Worm (Caenorhabditis elegans) whole organism, early embryonic: ENCODE measurements around the gene bath-15.

Source experiments
- B0310.2 ChIP-seq: sonication (generic microtip); optimal IDR thresholded peaks from 2 replicates; lab custom pipeline; 2016; ENCODE audit warnings: mild to moderate bottlenecking, missing genetic modification characterization, missing compliant biosample characterization
- F13C5.2 ChIP-seq: sonication (generic microtip); optimal IDR thresholded peaks from 2 replicates; lab custom pipeline; 2017; ENCODE audit warnings: mild to moderate bottlenecking, missing genetic modification characterization, inconsistent platforms, missing compliant biosample characterization
- aly-1 ChIP-seq: sonication (generic microtip); optimal IDR thresholded peaks from 2 replicates; lab custom pipeline; 2016; ENCODE audit warnings: missing genetic modification characterization, missing compliant biosample characterization
- ama-1 ChIP-seq: fragments of 150-350 bp; optimal IDR thresholded peaks from 2 replicates; lab custom pipeline; 2014
- ceh-13 ChIP-seq: fragments of 200-800 bp; sonication (Bioruptor generic); optimal IDR thresholded peaks from 2 replicates; lab custom pipeline; 2018; ENCODE audit warnings: mild to moderate bottlenecking, missing genetic modification characterization, missing compliant biosample characterization
- ceh-36 ChIP-seq: sonication (generic microtip); optimal IDR thresholded peaks from 2 replicates; lab custom pipeline; 2016; ENCODE audit warnings: missing genetic modification characterization, inconsistent platforms, missing compliant biosample characterization
- ets-7 ChIP-seq: sonication (generic microtip); optimal IDR thresholded peaks from 2 replicates; lab custom pipeline; 2016; ENCODE audit warnings: missing genotype, missing genetic modification characterization, missing compliant biosample characterization
- flt-1 ChIP-seq: fragments of 200-800 bp; sonication (Bioruptor generic); IDR thresholded peaks from 2 replicates; pipeline ENCODE4 v1.3.6; 2022; ENCODE audit warnings: missing genetic modification characterization, missing compliant biosample characterization
- hmbx-1 ChIP-seq: sonication (generic microtip); optimal IDR thresholded peaks from 2 replicates; lab custom pipeline; 2016; ENCODE audit warnings: mild to moderate bottlenecking, missing genetic modification characterization, missing compliant biosample characterization
- hmg-4 ChIP-seq: fragments of 200-800 bp; sonication (Bioruptor generic); optimal IDR thresholded peaks from 2 replicates; lab custom pipeline; 2018; ENCODE audit warnings: mild to moderate bottlenecking, missing genetic modification characterization, missing compliant biosample characterization
- hnd-1 ChIP-seq: sonication (generic microtip); optimal IDR thresholded peaks from 2 replicates; lab custom pipeline; 2016; ENCODE audit warnings: missing genetic modification characterization, missing compliant biosample characterization
- pes-1 ChIP-seq: fragments of 200-800 bp; sonication (Bioruptor generic); IDR thresholded peaks from 2 replicates; pipeline ENCODE4 v1.3.6; 2022; ENCODE audit warnings: missing genetic modification reagents, missing genetic modification characterization, missing compliant biosample characterization
- scrt-1 ChIP-seq: fragments of 200-800 bp; sonication (Bioruptor generic); IDR thresholded peaks from 2 replicates; pipeline ENCODE4 v1.3.6; 2022; ENCODE audit warnings: missing genetic modification characterization, missing compliant biosample characterization
- sea-1 ChIP-seq: fragments of 200-800 bp; sonication (Bioruptor generic); conservative IDR thresholded peaks from 2 replicates; pipeline ENCODE4 v1.3.6; 2022; ENCODE audit warnings: missing genetic modification characterization, missing compliant biosample characterization
- tbx-11 ChIP-seq: fragments of 200-800 bp; sonication (Bioruptor generic); IDR thresholded peaks from 2 replicates; pipeline ENCODE4 v1.3.6; 2022; ENCODE audit warnings: missing genetic modification characterization, missing compliant biosample characterization
- tbx-37 ChIP-seq: fragments of 200-800 bp; sonication (Bioruptor generic); conservative IDR thresholded peaks from 2 replicates; pipeline ENCODE4 v1.3.6; 2022; ENCODE audit warnings: missing genetic modification reagents, missing genetic modification characterization, missing compliant biosample characterization
- tra-4 ChIP-seq: sonication (generic microtip); optimal IDR thresholded peaks from 2 replicates; lab custom pipeline; 2017; ENCODE audit warnings: missing genetic modification characterization, missing compliant biosample characterization

The bath-15 gene

DNA sequence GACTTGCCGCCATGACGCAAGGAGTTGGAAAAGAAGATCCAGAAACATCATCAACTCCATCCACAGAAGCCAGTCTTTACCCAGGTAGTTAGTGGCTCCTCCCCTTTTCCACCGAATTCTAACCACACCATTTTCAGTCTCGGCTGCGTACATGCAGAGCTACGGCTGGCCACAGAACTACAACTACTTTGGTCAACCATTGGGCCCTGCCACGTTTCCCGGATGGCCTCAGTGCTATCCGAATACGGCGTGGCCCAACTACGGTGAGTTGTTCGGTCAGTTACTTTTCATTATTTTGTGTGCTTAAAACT lies 39.2 kb upstream of the bath-15 start:
- TF ChIP-seq sea-1 (GFP tag; lab: Robert Waterston, UW) (no peak), ceh-36 (tag; lab: Kevin White, UChicago) (no peak), tbx-37 (GFP tag; lab: Robert Waterston, UW) (no peak), hmbx-1 (tag; lab: Kevin White, UChicago) (no peak), aly-1 (tag; lab: Kevin White, UChicago) (no peak), tra-4 (no peak), hmg-4 (GFP tag; lab: Kevin White, UChicago) (no peak), B0310.2 (no peak), scrt-1 (GFP tag; lab: Robert Waterston, UW) (no peak), ceh-13 (no peak), ama-1 (no peak), F13C5.2 (no peak), pes-1 (GFP tag; lab: Robert Waterston, UW) (no peak)

ce11 chrIII:7814159-7815055 lies 38.6 kb upstream of the bath-15 start, which contains the start of gene egl-5:
Gene egl-5, plus strand, starts transcription at chrIII:7814374.
- no peak for TF ChIP-seq flt-1
- TF ChIP-seq hnd-1 (tag; lab: Kevin White, UChicago) = no peak
- TF ChIP-seq ama-1 = no peak
- TF ChIP-seq hmbx-1 (tag; lab: Kevin White, UChicago) = no peak
- TF ChIP-seq ceh-36 (tag; lab: Kevin White, UChicago) = no peak
- no peak for TF ChIP-seq F13C5.2
- TF ChIP-seq B0310.2 = no peak
- TF ChIP-seq sea-1 (GFP tag; lab: Robert Waterston, UW) = no peak
- TF ChIP-seq tra-4 = no peak
- no peak for TF ChIP-seq pes-1 (GFP tag; lab: Robert Waterston, UW)
- TF ChIP-seq tbx-37 (GFP tag; lab: Robert Waterston, UW) = no peak
- no peak for TF ChIP-seq ceh-13
- TF ChIP-seq scrt-1 (GFP tag; lab: Robert Waterston, UW) = no peak
- no peak for TF ChIP-seq tbx-11 (GFP tag; lab: Robert Waterston, UW)
- no peak for TF ChIP-seq ets-7 (tag; lab: Kevin White, UChicago)
- TF ChIP-seq hmg-4 (GFP tag; lab: Kevin White, UChicago) = no peak
- no peak for TF ChIP-seq aly-1 (tag; lab: Kevin White, UChicago)

- no peak for TF ChIP-seq tbx-37 (GFP tag; lab: Robert Waterston, UW)
- no peak for TF ChIP-seq ets-7 (tag; lab: Kevin White, UChicago)
- no peak for TF ChIP-seq scrt-1 (GFP tag; lab: Robert Waterston, UW)
- no peak for TF ChIP-seq aly-1 (tag; lab: Kevin White, UChicago)
- no peak for TF ChIP-seq ceh-13
- TF ChIP-seq ceh-36 (tag; lab: Kevin White, UChicago) = no peak
- no peak for TF ChIP-seq hmg-4 (GFP tag; lab: Kevin White, UChicago)
- TF ChIP-seq tbx-11 (GFP tag; lab: Robert Waterston, UW) = no peak
- no peak for TF ChIP-seq hmbx-1 (tag; lab: Kevin White, UChicago)
- TF ChIP-seq hnd-1 (tag; lab: Kevin White, UChicago) = no peak
- no peak for TF ChIP-seq flt-1
- no peak for TF ChIP-seq tra-4
- TF ChIP-seq pes-1 (GFP tag; lab: Robert Waterston, UW) = no peak
- no peak for TF ChIP-seq ama-1
- no peak for TF ChIP-seq F13C5.2
Measured at ce11 chrIII:7812208-7812880, 36.5 kb upstream of the bath-15 start.

ce11 chrIII:7809033-7809432 lies 33.2 kb upstream of the bath-15 start:
- TF ChIP-seq flt-1 (no peak), tbx-11 (GFP tag; lab: Robert Waterston, UW) (no peak), pes-1 (GFP tag; lab: Robert Waterston, UW) (no peak), F13C5.2 (no peak), sea-1 (GFP tag; lab: Robert Waterston, UW) (no peak), hmbx-1 (tag; lab: Kevin White, UChicago) (no peak), ceh-13 (no peak), ets-7 (tag; lab: Kevin White, UChicago) (no peak)

ce11 chrIII:7806947-7807346 lies 31.1 kb upstream of the bath-15 start:
- TF ChIP-seq flt-1 (no peak), hmg-4 (GFP tag; lab: Kevin White, UChicago) (no peak), scrt-1 (GFP tag; lab: Robert Waterston, UW) (no peak), ceh-13 (no peak), ceh-36 (tag; lab: Kevin White, UChicago) (no peak), F13C5.2 (no peak), pes-1 (GFP tag; lab: Robert Waterston, UW) (no peak), sea-1 (GFP tag; lab: Robert Waterston, UW) (no peak), ama-1 (no peak), tbx-11 (GFP tag; lab: Robert Waterston, UW) (no peak), hmbx-1 (tag; lab: Kevin White, UChicago) (no peak), tra-4 (no peak), tbx-37 (GFP tag; lab: Robert Waterston, UW) (no peak), aly-1 (tag; lab: Kevin White, UChicago) (no peak)

DNA sequence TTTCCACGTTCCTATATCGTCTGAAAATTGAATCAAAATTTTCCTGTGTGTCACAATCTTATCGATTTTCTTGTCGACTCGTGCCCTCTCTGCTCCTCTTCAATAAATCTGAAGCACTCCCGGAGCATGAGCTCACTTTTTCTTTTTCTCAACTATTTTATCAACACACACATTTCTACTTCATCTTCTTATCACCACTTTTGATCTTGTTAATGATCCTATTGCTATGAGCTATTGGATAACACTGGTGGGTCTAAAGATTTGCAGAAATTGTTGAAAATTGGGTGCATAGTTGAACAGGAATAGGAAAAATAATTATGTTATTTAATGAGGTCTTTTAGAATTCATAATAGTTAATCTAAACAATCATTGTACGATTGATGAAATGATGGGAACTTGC lies 29.4 kb upstream of the bath-15 start:
- TF ChIP-seq sea-1 (GFP tag; lab: Robert Waterston, UW) (no peak), hnd-1 (tag; lab: Kevin White, UChicago) (no peak), aly-1 (tag; lab: Kevin White, UChicago) (no peak), ceh-36 (tag; lab: Kevin White, UChicago) (no peak), hmg-4 (GFP tag; lab: Kevin White, UChicago) (no peak), hmbx-1 (tag; lab: Kevin White, UChicago) (no peak), flt-1 (no peak), pes-1 (GFP tag; lab: Robert Waterston, UW) (no peak), tbx-37 (GFP tag; lab: Robert Waterston, UW) (no peak), F13C5.2 (no peak), B0310.2 (no peak), ceh-13 (no peak), tra-4 (no peak)
